Fruit fly (Drosophila melanogaster): Measurements from ENCODE around the gene CG5708.
A peak's percentile ranks its signal among the peaks of the same experiment; 100 is the strongest.

CG5708 gene

DNA sequence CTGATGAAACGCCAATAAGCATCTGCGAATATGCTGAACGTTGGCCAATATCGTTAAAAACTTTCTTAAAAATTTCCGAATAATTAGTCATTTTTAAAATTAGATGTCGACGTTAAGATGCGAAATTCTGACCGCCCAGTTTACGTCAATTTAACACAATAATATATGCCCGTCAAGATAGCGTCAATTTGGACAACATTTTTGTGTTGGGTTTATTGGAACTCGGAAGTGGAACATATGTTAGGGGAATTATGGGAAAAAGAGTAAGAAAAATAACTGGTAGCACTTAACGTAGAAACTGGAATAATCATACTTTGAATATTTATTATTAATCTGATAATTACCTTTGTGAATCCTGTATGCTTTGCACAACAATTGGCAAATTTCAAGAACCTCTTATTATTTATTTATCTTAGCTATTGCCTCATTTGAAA, 29.1 kb upstream of the CG5708 start, which contains the start of gene CG5676:
TSS of gene CG5676 (minus strand) at position 167 of the 434 bp plus-strand sequence.
- TF ChIP-seq CG3995 (GFP tag; optimal IDR thresholded peaks at IDR 0.05) = peak; percentile 78
- TF ChIP-seq Pdp1 (GFP tag; optimal IDR thresholded peaks at IDR 0.05) = peak in 1 of 2 experiments; percentile 74
- TF ChIP-seq pfk (GFP tag; optimal IDR thresholded peaks at IDR 0.05) = peak; percentile 97
- TF ChIP-seq CG15696 (tag; optimal IDR thresholded peaks at IDR 0.05) = no peak
- peak; percentile 16 for TF ChIP-seq CG13624 (GFP tag; optimal IDR thresholded peaks at IDR 0.05)
- no peak for TF ChIP-seq C15 (GFP tag; IDR thresholded peaks at IDR 0.05)
- no peak for TF ChIP-seq NC2α (GFP tag; optimal IDR thresholded peaks at IDR 0.05)
- TF ChIP-seq Scr (GFP tag; IDR thresholded peaks at IDR 0.05; ENCODE audit: partially characterized antibody) = peak; percentile 26; the same call in 1 of the 2 replicates
- TF ChIP-seq Sry-δ (GFP tag; optimal IDR thresholded peaks at IDR 0.05) = peak; percentile 38
- peak; percentile 77 for TF ChIP-seq MESR4 (GFP tag; optimal IDR thresholded peaks at IDR 0.05)
- TF ChIP-seq CG11504 (tag; optimal IDR thresholded peaks at IDR 0.05) = no peak
- TF ChIP-seq pzg (GFP tag; optimal IDR thresholded peaks at IDR 0.05) = peak; percentile 71
- TF ChIP-seq CG2889 (GFP tag; IDR thresholded peaks at IDR 0.05) = no peak
- TF ChIP-seq CG4617 (GFP tag; optimal IDR thresholded peaks at IDR 0.05; ENCODE audit: borderline replicate concordance) = peak; percentile 15
- peak; percentile 23 for TF ChIP-seq CG7271 (tag; optimal IDR thresholded peaks at IDR 0.05)
- TF ChIP-seq Dp (GFP tag; optimal IDR thresholded peaks at IDR 0.05) = peak; percentile 25
- peak; percentile 36 for TF ChIP-seq CG7745 (tag; optimal IDR thresholded peaks at IDR 0.05)
- TF ChIP-seq Stat92E (GFP tag; optimal IDR thresholded peaks at IDR 0.05) = no peak
- TF ChIP-seq BEAF-32 (GFP tag; optimal IDR thresholded peaks at IDR 0.05) = peak; percentile 31
- TF ChIP-seq row (GFP tag; IDR thresholded peaks at IDR 0.05) = peak; percentile 50; the same call in 1 of the 3 replicates
- TF ChIP-seq MBD-R2 (GFP tag; IDR thresholded peaks at IDR 0.05) = peak; percentile 70
- TF ChIP-seq trem (tag; optimal IDR thresholded peaks at IDR 0.05) = peak; percentile 31
- TF ChIP-seq otp (GFP tag; IDR thresholded peaks at IDR 0.05) = no peak
- peak; percentile 19 for TF ChIP-seq Fer1 (GFP tag; optimal IDR thresholded peaks at IDR 0.05)
- peak; percentile 90 for TF ChIP-seq CG1024 (GFP tag; IDR thresholded peaks at IDR 0.05)
- peak; percentile 57 for TF ChIP-seq CG12659 (GFP tag; optimal IDR thresholded peaks at IDR 0.05)
- peak; percentile 20; the same call in 1 of the 3 replicates for TF ChIP-seq CG6791 (GFP tag; IDR thresholded peaks at IDR 0.05; ENCODE audit: partially characterized antibody)
- peak; percentile 17 for TF ChIP-seq CG10267 (tag; optimal IDR thresholded peaks at IDR 0.05)
- TF ChIP-seq CG17802 (tag; optimal IDR thresholded peaks at IDR 0.05) = peak; percentile 86
- no peak for TF ChIP-seq CG8359 (GFP tag; optimal IDR thresholded peaks at IDR 0.05; ENCODE audit: borderline replicate concordance)
- peak; percentile 14 for TF ChIP-seq CG8290 (GFP tag; optimal IDR thresholded peaks at IDR 0.05)
- no peak for TF ChIP-seq CG8290 (tag; optimal IDR thresholded peaks at IDR 0.05)
- TF ChIP-seq Med (GFP tag) = peak; percentile 59
- TF ChIP-seq eve (GFP tag; optimal IDR thresholded peaks at IDR 0.05) = peak in 1 of 2 experiments; percentile 45
- peak; percentile 11 for TF ChIP-seq nerfin-1 (tag; optimal IDR thresholded peaks at IDR 0.05)
- TF ChIP-seq PHDP (tag; optimal IDR thresholded peaks at IDR 0.05) = no peak
- peak; percentile 99 for TF ChIP-seq CG30020 (tag; optimal IDR thresholded peaks at IDR 0.05)
- peak; percentile 26 for TF ChIP-seq phol (tag; optimal IDR thresholded peaks at IDR 0.05)
- no peak for TF ChIP-seq Optix (GFP tag; IDR thresholded peaks at IDR 0.05)
- peak; percentile 39 for TF ChIP-seq nmo (GFP tag; optimal IDR thresholded peaks at IDR 0.05)
- peak; percentile 54 for TF ChIP-seq CG9437 (GFP tag; optimal IDR thresholded peaks at IDR 0.05)
- 0 out of 2 replicates have a peak, but pooled peaks have one; percentile 8 for TF ChIP-seq E2f2 (GFP tag; IDR thresholded peaks at IDR 0.05)
- TF ChIP-seq CG12071 (GFP tag; optimal IDR thresholded peaks at IDR 0.05) = no peak
- TF ChIP-seq CG14710 (tag; optimal IDR thresholded peaks at IDR 0.05) = peak; percentile 44
- peak; percentile 39 for TF ChIP-seq gfzf (GFP tag; optimal IDR thresholded peaks at IDR 0.05)
- peak; percentile 56 for TF ChIP-seq zen (tag; optimal IDR thresholded peaks at IDR 0.05)
- peak; percentile 26 for TF ChIP-seq Ets97D (GFP tag; optimal IDR thresholded peaks at IDR 0.05)
- TF ChIP-seq Dll (GFP tag; IDR thresholded peaks at IDR 0.05; ENCODE audit: partially characterized antibody) = 0 out of 4 replicates have a peak, but pooled peaks have one; percentile 34
- TF ChIP-seq stwl (tag; optimal IDR thresholded peaks at IDR 0.05) = peak; percentile 52

All from whole organism, embryonic.